Worm (Caenorhabditis elegans): Measurements from ENCODE around the gene cest-30.
A peak's percentile ranks its signal among the peaks of the same experiment; 100 is the strongest.

Gene cest-30

ce11 chrV:5233777-5234176 is 29.1 kb downstream of the cest-30 start, which contains the start of gene cest-32:
Gene cest-32, minus strand, starts transcription at chrV:5233891.
- TF ChIP-seq rpc-1 (optimal IDR thresholded peaks at IDR 0.05) = no peak
- no peak for TF ChIP-seq rpc-1 (tag; optimal IDR thresholded peaks at IDR 0.05)
- TF ChIP-seq cebp-1 (GFP tag; IDR thresholded peaks at IDR 0.05) = peak; percentile 81
- peak; percentile 96 for TF ChIP-seq cebp-1 (tag; optimal IDR thresholded peaks at IDR 0.05)
- no peak for TF ChIP-seq madf-6 (GFP tag; IDR thresholded peaks at IDR 0.05)
- no peak for TF ChIP-seq nhr-80 (tag; optimal IDR thresholded peaks at IDR 0.05)
- TF ChIP-seq egrh-3 (GFP tag; IDR thresholded peaks at IDR 0.05) = no peak

DNA sequence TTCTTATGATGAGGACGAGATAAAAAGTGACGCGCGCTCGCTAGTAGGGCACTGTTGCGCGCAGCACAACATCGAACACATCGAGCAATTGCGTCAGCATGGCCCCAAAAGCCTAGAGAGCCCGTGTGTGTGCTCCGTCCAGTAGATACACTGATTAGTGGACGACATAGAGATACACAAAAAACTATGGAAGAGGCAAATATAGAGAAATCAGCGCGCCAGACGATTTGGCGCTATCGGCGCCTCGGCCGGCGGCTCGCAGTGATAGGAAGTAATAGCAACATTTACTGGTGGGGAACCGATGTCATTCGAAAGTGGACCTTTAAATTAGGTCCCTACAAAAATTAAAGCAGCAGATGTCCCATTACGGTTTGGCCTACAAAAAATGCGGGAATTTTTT is 34.4 kb downstream of the cest-30 start:
- TF ChIP-seq B0336.3 (GFP tag; IDR thresholded peaks at IDR 0.05) = no peak
- TF ChIP-seq zim-3 (tag; optimal IDR thresholded peaks at IDR 0.05) = no peak
- 0 out of 2 replicates have a peak, but pooled peaks have one; percentile 13 for TF ChIP-seq madf-6 (GFP tag; IDR thresholded peaks at IDR 0.05)

DNA sequence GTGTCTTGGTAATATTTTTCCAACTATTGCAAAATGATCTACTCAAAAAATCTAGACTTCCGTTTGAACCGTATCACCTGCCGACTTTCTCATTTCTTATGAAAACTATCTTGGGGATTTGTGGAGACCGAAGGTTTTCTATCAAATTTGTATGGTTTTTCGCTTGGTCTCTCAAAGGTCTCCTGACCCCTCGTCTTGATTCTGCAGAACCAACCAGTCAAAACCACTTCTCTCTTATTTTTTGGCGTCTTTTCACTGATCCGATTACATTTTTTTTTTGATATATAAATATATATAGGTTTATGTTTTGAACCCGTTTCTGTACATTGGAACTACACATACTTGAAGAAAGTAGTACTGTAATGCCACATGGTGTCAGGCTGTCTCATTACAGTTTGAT is 37.2 kb downstream of the cest-30 start:
- TF ChIP-seq attf-5 (GFP tag; optimal IDR thresholded peaks at IDR 0.05) = no peak
- TF ChIP-seq nfyb-1 (GFP tag; IDR thresholded peaks at IDR 0.05) = no peak
- TF ChIP-seq lin-35 (GFP tag; optimal IDR thresholded peaks at IDR 0.05) = no peak
- TF ChIP-seq hrde-1 (tag; optimal IDR thresholded peaks at IDR 0.05; ENCODE audit: borderline replicate concordance) = no peak
- no peak for TF ChIP-seq F49E8.2 (tag; optimal IDR thresholded peaks at IDR 0.05; ENCODE audit: insufficient read depth)
- TF ChIP-seq aptf-2 (GFP tag; conservative IDR thresholded peaks at IDR 0.05) = no peak
- no peak for TF ChIP-seq rpc-1 (optimal IDR thresholded peaks at IDR 0.05)
- TF ChIP-seq rpc-1 (tag; optimal IDR thresholded peaks at IDR 0.05) = no peak
- no peak for TF ChIP-seq lir-1 (GFP tag; conservative IDR thresholded peaks at IDR 0.05)
- TF ChIP-seq ccch-3 (GFP tag; optimal IDR thresholded peaks at IDR 0.05) = no peak
- TF ChIP-seq sdz-38 (tag; optimal IDR thresholded peaks at IDR 0.05) = no peak
- TF ChIP-seq Y56A3A.18 (GFP tag; IDR thresholded peaks at IDR 0.05) = no peak

ce11 chrV:5223044-5223443 is 39.9 kb downstream of the cest-30 start, which contains the start of gene Y49G5B.1:
Gene Y49G5B.1, plus strand, starts transcription at chrV:5223367.
- TF ChIP-seq attf-3 (GFP tag; conservative IDR thresholded peaks at IDR 0.05) (no peak), zim-3 (tag; optimal IDR thresholded peaks at IDR 0.05) (no peak), ztf-3 (GFP tag; optimal IDR thresholded peaks at IDR 0.05) (no peak), nhr-80 (tag; optimal IDR thresholded peaks at IDR 0.05) (peak; percentile 59), hrde-1 (tag; optimal IDR thresholded peaks at IDR 0.05; ENCODE audit: borderline replicate concordance) (no peak)

ce11 chrV:5213674-5214073 is 49.2 kb downstream of the cest-30 start:
- TF ChIP-seq somi-1 (GFP tag; optimal IDR thresholded peaks at IDR 0.05) (no peak), nfyb-1 (GFP tag; IDR thresholded peaks at IDR 0.05) (peak; percentile 93), nfya-2 (GFP tag; IDR thresholded peaks at IDR 0.05) (0 out of 2 replicates have a peak, but pooled peaks have one; percentile 72), chd-7 (tag; optimal IDR thresholded peaks at IDR 0.05) (no peak)

Measured in whole organism, young adult.